Fruit fly (Drosophila melanogaster) whole organism, pupa: ENCODE results near the gene Cyt-b5-r.

Source experiments
- CG10348 ChIP-seq: fragments of 200-800 bp; sonication (Bioruptor generic); IDR thresholded peaks from 2 replicates; pipeline ENCODE4 v1.3.6; 2022; ENCODE audit warnings: missing biosample characterization, missing genetic modification characterization
- CG34367 ChIP-seq: fragments of 200-800 bp; sonication (Bioruptor generic); optimal IDR thresholded peaks from 2 replicates; lab custom pipeline; 2018; ENCODE audit warnings: missing biosample characterization, mild to moderate bottlenecking, missing genetic modification characterization
- CG4496 ChIP-seq: fragments of 200-800 bp; sonication (Bioruptor generic); IDR thresholded peaks from 3 replicates; pipeline ENCODE4 v1.3.6; 2022; ENCODE audit warnings: missing biosample characterization, missing genetic modification characterization
- CG9948 ChIP-seq: fragments of 200-800 bp; sonication (Bioruptor generic); optimal IDR thresholded peaks from 2 replicates; lab custom pipeline; 2018; ENCODE audit warnings: missing biosample characterization, mild to moderate bottlenecking, missing genetic modification characterization, moderate library complexity
- EcR ChIP-seq: fragments of 200-800 bp; sonication (Bioruptor generic); optimal IDR thresholded peaks from 3 replicates; lab custom pipeline; 2019; ENCODE audit warnings: missing biosample characterization, missing genetic modification characterization, mild to moderate bottlenecking, moderate library complexity, missing genetic modification reagents
- Ets98B ChIP-seq: fragments of 200-800 bp; sonication (Bioruptor generic); IDR thresholded peaks from 2 replicates; pipeline ENCODE4 v1.3.6; 2022; ENCODE audit warnings: missing biosample characterization, missing genetic modification characterization
- Pif1A ChIP-seq: fragments of 200-800 bp; sonication (Bioruptor generic); optimal IDR thresholded peaks from 3 replicates; lab custom pipeline; 2016; ENCODE audit warnings: missing biosample characterization, missing genetic modification characterization
- Pif1B ChIP-seq: fragments of 200-800 bp; sonication (Bioruptor generic); optimal IDR thresholded peaks from 3 replicates; lab custom pipeline; 2016; ENCODE audit warnings: missing biosample characterization, missing genetic modification characterization
- Snoo ChIP-seq: fragments of 200-800 bp; sonication (Bioruptor generic); optimal IDR thresholded peaks from 3 replicates; lab custom pipeline; 2017; ENCODE audit warnings: missing biosample characterization, mild to moderate bottlenecking, missing genetic modification characterization, inconsistent platforms
- rn ChIP-seq: fragments of 200-800 bp; sonication (Bioruptor generic); IDR thresholded peaks from 2 replicates; pipeline ENCODE4 v1.3.6; 2022; ENCODE audit warnings: missing biosample characterization, missing genetic modification characterization

- TF ChIP-seq CG34367 (tag; lab: Kevin White, UChicago) = no peak
- no peak for TF ChIP-seq CG9948 (tag; lab: Kevin White, UChicago)
- no peak for TF ChIP-seq CG10348
- no peak for TF ChIP-seq EcR
- TF ChIP-seq CG4496 (GFP tag; lab: Robert Waterston, UW) = no peak
- no peak for TF ChIP-seq Ets98B (GFP tag; lab: Robert Waterston, UW)
- TF ChIP-seq Pif1A (GFP tag; lab: Kevin White, UChicago) = no peak
- no peak for TF ChIP-seq Snoo (tag; lab: Kevin White, UChicago)
- TF ChIP-seq rn (GFP tag; lab: Robert Waterston, UW) = no peak
- TF ChIP-seq Pif1B (GFP tag; lab: Kevin White, UChicago) = no peak
Observed at dm6 chr2L:16793970-16794369, 3.4 kb upstream of the Cyt-b5-r start, which contains the start of gene Ugt37C2.
